Worm (Caenorhabditis elegans): ENCODE results near the gene Y57G11C.48.

Y57G11C.48 gene

DNA sequence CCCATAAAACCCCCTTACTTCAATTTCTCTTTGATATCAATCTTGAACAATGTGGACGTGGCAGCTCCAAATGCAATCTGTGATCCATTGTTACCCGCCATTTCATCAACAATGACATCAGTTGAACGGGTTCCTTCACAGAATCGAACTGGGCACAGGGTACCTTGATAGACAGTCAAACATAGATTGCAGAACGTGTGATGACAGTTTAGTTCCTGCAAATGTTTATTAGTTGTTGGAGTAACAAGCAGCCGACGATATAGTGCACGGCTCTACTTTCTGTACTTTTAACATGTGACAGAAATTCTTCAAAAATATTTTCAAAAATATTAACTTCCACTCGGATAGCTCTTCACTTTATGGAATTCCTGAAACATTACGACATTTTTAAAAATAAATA lies at the start of gene Y57G11C.48:
Gene Y57G11C.48 (minus strand): TSS at position 101 of the 400 bp plus-strand sequence.
- no peak for TF ChIP-seq set-16 (GFP tag; IDR thresholded peaks at IDR 0.05)
- no peak for TF ChIP-seq dpl-1 (GFP tag; optimal IDR thresholded peaks at IDR 0.05)

DNA sequence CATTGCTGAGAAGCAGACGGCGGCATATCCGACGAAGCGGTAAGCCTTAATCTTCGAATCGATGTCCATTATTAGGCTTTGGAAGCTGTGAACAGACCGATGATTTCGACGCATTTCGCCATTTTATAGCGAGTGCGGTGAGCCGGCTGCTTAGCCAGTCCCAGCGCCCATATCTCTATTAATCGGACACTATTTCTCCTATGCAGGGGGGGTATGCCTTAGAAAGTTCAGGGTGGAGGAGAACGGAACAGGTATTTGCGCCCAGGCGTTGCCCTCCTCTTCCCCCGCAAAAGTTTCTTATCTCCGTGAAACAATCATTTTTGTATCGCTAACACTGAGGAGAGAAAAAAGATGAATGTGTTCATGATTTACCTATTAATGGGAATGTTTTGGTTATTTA lies 42.5 kb upstream of the Y57G11C.48 start, which contains the start of gene dpy-4:
Gene dpy-4 (minus strand): TSS at position 101 of the 400 bp plus-strand sequence.
- no peak for TF ChIP-seq F44E2.7 (GFP tag; IDR thresholded peaks at IDR 0.05)
- TF ChIP-seq Y48G9A.11 (GFP tag; IDR thresholded peaks at IDR 0.05) = no peak
- no peak for TF ChIP-seq hif-1 (tag; optimal IDR thresholded peaks at IDR 0.05)
- TF ChIP-seq ZK337.2 (GFP tag; IDR thresholded peaks at IDR 0.05) = no peak
- no peak for TF ChIP-seq mxl-2 (GFP tag; conservative IDR thresholded peaks at IDR 0.05)
- no peak for TF ChIP-seq php-3 (GFP tag; IDR thresholded peaks at IDR 0.05)
- no peak for TF ChIP-seq F26F4.8 (GFP tag; conservative IDR thresholded peaks at IDR 0.05)
- TF ChIP-seq hlh-30 (tag; optimal IDR thresholded peaks at IDR 0.05; ENCODE audit: insufficient read depth) = no peak
- no peak for TF ChIP-seq T20F7.1 (GFP tag; optimal IDR thresholded peaks at IDR 0.05)
- no peak for TF ChIP-seq mdt-29 (GFP tag; IDR thresholded peaks at IDR 0.05)
- no peak for TF ChIP-seq nhr-28 (tag; optimal IDR thresholded peaks at IDR 0.05)
- no peak for TF ChIP-seq D1046.2 (GFP tag; IDR thresholded peaks at IDR 0.05)

DNA sequence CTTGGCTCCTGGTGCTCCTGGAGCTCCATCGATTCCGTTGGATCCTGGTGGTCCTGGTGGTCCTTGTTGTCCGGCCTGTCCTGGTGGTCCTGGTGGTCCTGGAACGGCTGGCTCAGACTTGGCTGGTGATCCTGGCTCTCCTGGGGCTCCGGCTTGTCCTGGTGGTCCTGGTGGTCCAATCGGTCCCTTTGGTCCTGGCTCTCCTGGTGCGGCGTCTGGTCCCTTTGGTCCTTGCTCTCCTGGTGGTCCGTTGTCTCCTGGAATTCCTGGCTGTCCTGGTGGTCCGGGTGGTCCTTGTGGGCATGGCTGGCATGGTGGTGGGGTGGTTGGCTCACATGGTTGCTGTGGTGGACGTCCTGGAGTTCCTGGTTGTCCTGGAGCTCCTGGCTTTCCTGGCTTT lies 41.7 kb upstream of the Y57G11C.48 start:
- TF ChIP-seq nhr-41 (GFP tag; IDR thresholded peaks at IDR 0.05) (no peak), ceh-82 (tag; optimal IDR thresholded peaks at IDR 0.05) (no peak), T26A8.4 (GFP tag; IDR thresholded peaks at IDR 0.05) (peak; percentile 62), set-16 (GFP tag; IDR thresholded peaks at IDR 0.05) (peak; percentile 97), aly-2 (tag; optimal IDR thresholded peaks at IDR 0.05) (no peak), madf-5 (GFP tag; IDR thresholded peaks at IDR 0.05) (0 out of 4 replicates have a peak, but pooled peaks of 1 of the 2 experiments have one; percentile 63), php-3 (GFP tag; IDR thresholded peaks at IDR 0.05) (no peak)

DNA sequence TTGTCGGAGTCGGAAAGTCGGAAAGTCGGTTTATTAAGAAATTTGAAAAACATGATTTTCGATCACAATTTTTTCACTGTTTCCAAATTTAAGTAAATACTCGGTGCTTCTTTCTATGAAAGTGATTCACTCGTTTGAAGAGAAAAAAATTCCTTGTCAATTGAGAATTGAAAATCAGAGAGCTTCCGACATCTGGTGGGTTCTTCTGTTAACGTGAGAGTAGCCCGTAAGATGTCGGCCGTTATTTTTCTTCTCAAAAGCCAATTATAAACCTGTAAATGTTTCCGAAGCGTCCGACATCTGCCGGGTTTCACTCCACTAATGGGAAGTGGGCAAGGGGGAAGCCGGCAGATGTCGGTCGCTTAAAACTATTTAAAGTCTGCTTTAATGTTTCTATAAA lies 40.9 kb upstream of the Y57G11C.48 start:
- peak; percentile 70 for TF ChIP-seq T26A8.4 (GFP tag; IDR thresholded peaks at IDR 0.05)
- no peak for TF ChIP-seq Y105C5A.15 (GFP tag; IDR thresholded peaks at IDR 0.05)
- TF ChIP-seq ama-1 (optimal IDR thresholded peaks at IDR 0.05) = peak; percentile 72
- peak in 1 of 2 experiments; percentile 35 for TF ChIP-seq unc-62 (GFP tag; optimal IDR thresholded peaks at IDR 0.05 in 1 of 2)
- TF ChIP-seq unc-62 (tag; optimal IDR thresholded peaks at IDR 0.05) = no peak
- TF ChIP-seq R02D3.7 (tag; optimal IDR thresholded peaks at IDR 0.05) = no peak
- TF ChIP-seq snpc-4 (tag; optimal IDR thresholded peaks at IDR 0.05) = peak; percentile 58
- no peak for TF ChIP-seq duxl-1 (tag; optimal IDR thresholded peaks at IDR 0.05; ENCODE audit: poor library complexity)
- TF ChIP-seq aha-1 (tag) = peak; percentile 60
- TF ChIP-seq lin-13 (GFP tag; optimal IDR thresholded peaks at IDR 0.05) = peak; percentile 42
- TF ChIP-seq egl-27 (tag; optimal IDR thresholded peaks at IDR 0.05) = no peak
- peak; percentile 37; the same call in 1 of the 2 replicates for TF ChIP-seq nhr-42 (GFP tag; IDR thresholded peaks at IDR 0.05)

DNA sequence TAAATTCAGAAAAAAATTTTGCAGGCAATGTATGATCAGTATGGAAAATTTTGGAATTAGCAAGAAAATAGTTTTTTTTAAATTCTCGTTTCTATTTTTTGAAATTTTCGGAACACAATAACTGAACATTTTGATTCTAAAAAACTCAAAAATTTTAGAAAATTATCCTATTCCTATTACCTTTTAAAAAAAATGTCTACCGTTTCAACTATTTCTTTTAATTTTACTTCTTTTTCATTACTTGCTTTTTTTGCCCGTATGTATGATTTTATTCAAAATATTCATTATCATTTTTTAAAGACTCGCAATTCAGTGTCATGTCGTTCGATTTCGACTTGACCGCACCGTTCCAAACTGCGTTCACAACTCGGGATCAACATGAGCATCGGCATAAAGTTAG lies 37.2 kb upstream of the Y57G11C.48 start, which contains the start of gene atln-2:
Gene atln-2 (plus strand): TSS at position 301 of the 400 bp plus-strand sequence.
- TF ChIP-seq fkh-10 (GFP tag; optimal IDR thresholded peaks at IDR 0.05) = no peak
- no peak for TF ChIP-seq dve-1 (tag; optimal IDR thresholded peaks at IDR 0.05; ENCODE audit: insufficient read depth)
- TF ChIP-seq snpc-1.2 (GFP tag; IDR thresholded peaks at IDR 0.05) = 0 out of 2 replicates have a peak, but pooled peaks have one; percentile 47
- no peak for TF ChIP-seq zip-2 (tag; optimal IDR thresholded peaks at IDR 0.05)
- TF ChIP-seq Y75B8A.6 (GFP tag; IDR thresholded peaks at IDR 0.05) = no peak
- TF ChIP-seq nhr-25 (tag; optimal IDR thresholded peaks at IDR 0.05; ENCODE audit: borderline replicate concordance, insufficient read depth) = no peak

Data from whole organism, L4 larva.